Worm (Caenorhabditis elegans) whole organism, L3 larva: ENCODE data around the gene F58D2.2.

Source experiments
- ceh-16 ChIP-seq: sonication (generic microtip); optimal IDR thresholded peaks from 2 replicates; lab custom pipeline; 2017; ENCODE audit warnings: missing biosample characterization, missing genetic modification characterization
- egl-27 ChIP-seq: sonication (generic microtip); optimal IDR thresholded peaks from 4 replicates; lab custom pipeline; 2017; ENCODE audit warnings: missing biosample characterization, missing genetic modification reagents, missing genetic modification characterization
- elt-3 ChIP-seq, 3 experiments: fragments of 150-350 bp in 1 of 3; sonication (generic microtip) in 2 of 3; optimal IDR thresholded peaks; 2 replicates in 2 of 3; 4 replicates in 1 of 3; lab custom pipeline; 2014 to 2017; ENCODE audit warnings: missing biosample characterization in 3 of 3, missing genetic modification characterization in 3 of 3
- fkh-10 ChIP-seq: sonication (generic microtip); optimal IDR thresholded peaks from 2 replicates; lab custom pipeline; 2017; ENCODE audit warnings: missing biosample characterization, missing genetic modification reagents, missing genetic modification characterization
- lin-15B ChIP-seq: fragments of 150-350 bp; optimal IDR thresholded peaks from 2 replicates; lab custom pipeline; 2014; ENCODE audit warnings: missing biosample characterization, missing genetic modification characterization
- lin-39 ChIP-seq: fragments of 150-350 bp; optimal IDR thresholded peaks from 2 replicates; lab custom pipeline; 2018; ENCODE audit warnings: missing biosample characterization, missing genetic modification reagents, missing genetic modification characterization
- nhr-23 ChIP-seq: fragments of 150-350 bp; optimal IDR thresholded peaks from 2 replicates; lab custom pipeline; 2014; ENCODE audit warnings: missing biosample characterization, missing genetic modification reagents, missing genetic modification characterization
- nhr-25 ChIP-seq: sonication (generic microtip); optimal IDR thresholded peaks from 2 replicates; lab custom pipeline; 2017; ENCODE audit warnings: missing biosample characterization, missing genetic modification characterization
- pha-4 ChIP-seq: fragments of 150-350 bp; optimal IDR thresholded peaks from 2 replicates; lab custom pipeline; 2014; ENCODE audit warnings: missing biosample characterization, missing genetic modification reagents, missing genetic modification characterization
- ztf-11 ChIP-seq: fragments of 150-350 bp; optimal IDR thresholded peaks from 2 replicates; lab custom pipeline; 2014; ENCODE audit warnings: missing biosample characterization, missing genetic modification characterization

DNA sequence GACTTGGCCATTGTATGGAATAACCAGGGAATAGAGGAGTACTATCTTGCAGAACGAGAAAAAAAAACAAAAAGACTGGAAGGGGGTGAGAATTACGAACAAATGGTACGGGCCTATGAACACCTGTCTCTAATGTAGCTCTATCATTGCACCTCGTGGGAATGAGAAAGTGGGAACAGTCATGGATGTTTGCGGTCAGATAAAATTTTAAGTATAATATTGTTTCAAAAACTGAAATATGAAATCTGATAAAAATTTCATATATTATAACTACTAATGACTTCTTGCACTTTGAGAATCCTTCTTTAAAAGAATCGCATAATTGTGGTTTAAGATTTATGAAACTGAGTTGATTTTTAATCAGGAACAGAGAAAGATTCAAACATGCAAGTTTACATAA lies 3.7 kb downstream of the F58D2.2 start, which contains the start of gene F58D2.5:
- no peak for TF ChIP-seq ztf-11 (tag; lab: Kevin White, UChicago)
- TF ChIP-seq egl-27: no peak
- TF ChIP-seq elt-3 (tag; optimal IDR thresholded peaks at IDR 0.05; lab: Kevin White, UChicago): no peak
- TF ChIP-seq nhr-23 (tag; lab: Kevin White, UChicago): no peak
- TF ChIP-seq nhr-25 (tag; lab: Kevin White, UChicago): no peak
- TF ChIP-seq ceh-16 (tag; lab: Kevin White, UChicago): no peak
- TF ChIP-seq lin-15B (tag; lab: Kevin White, UChicago): no peak
- no peak for TF ChIP-seq lin-39 (tag; lab: Kevin White, UChicago)
- TF ChIP-seq pha-4 (tag; lab: Kevin White, UChicago): no peak
- TF ChIP-seq fkh-10 (GFP tag; lab: Kevin White, UChicago): no peak
